Fruit fly (Drosophila melanogaster): ENCODE results near the gene CG34367.
A peak's percentile ranks its signal among the peaks of the same experiment; 100 is the strongest.

Gene CG34367

dm6 chr2L:10396488-10396824 is 42.8 kb upstream of the CG34367 start, which contains the start of gene Cnot4 (continued):
- TF ChIP-seq pita (GFP tag; optimal IDR thresholded peaks at IDR 0.05) (no peak), her (GFP tag; optimal IDR thresholded peaks at IDR 0.05) (no peak), Oaz (GFP tag; IDR thresholded peaks at IDR 0.05) (no peak), CG10267 (tag; optimal IDR thresholded peaks at IDR 0.05) (peak; percentile 35), Sox102F (GFP tag; optimal IDR thresholded peaks at IDR 0.05) (no peak), Xrp1 (GFP tag; IDR thresholded peaks at IDR 0.05) (no peak), cwo (GFP tag; optimal IDR thresholded peaks at IDR 0.05) (no peak), CG10565 (GFP tag; optimal IDR thresholded peaks at IDR 0.05) (no peak), cato (GFP tag; optimal IDR thresholded peaks at IDR 0.05; ENCODE audit: borderline replicate concordance) (no peak), CG42726 (GFP tag; IDR thresholded peaks at IDR 0.05; ENCODE audit: partially characterized antibody) (0 out of 2 replicates have a peak, but pooled peaks have one; percentile 12), CG30020 (tag; optimal IDR thresholded peaks at IDR 0.05) (peak; percentile 92), ase (GFP tag; IDR thresholded peaks at IDR 0.05) (no peak), CG15073 (GFP tag; optimal IDR thresholded peaks at IDR 0.05) (no peak), Sry-δ (GFP tag; optimal IDR thresholded peaks at IDR 0.05) (peak; percentile 61), ATbp (GFP tag; optimal IDR thresholded peaks at IDR 0.05) (no peak), CG32532 (GFP tag; IDR thresholded peaks at IDR 0.05) (no peak), luna (GFP tag; optimal IDR thresholded peaks at IDR 0.05) (no peak), CG9932 (GFP tag; IDR thresholded peaks at IDR 0.05) (no peak), inv (GFP tag; IDR thresholded peaks at IDR 0.05; ENCODE audit: partially characterized antibody) (0 out of 2 replicates have a peak, but pooled peaks have one; percentile 30), Bteb2 (GFP tag; optimal IDR thresholded peaks at IDR 0.05) (no peak), GATAe (GFP tag; conservative IDR thresholded peaks at IDR 0.05) (no peak), Fer1 (GFP tag; optimal IDR thresholded peaks at IDR 0.05) (no peak), Dip3 (GFP tag; optimal IDR thresholded peaks at IDR 0.05) (no peak), CG32772 (GFP tag; IDR thresholded peaks at IDR 0.05) (no peak), Dbx (GFP tag; IDR thresholded peaks at IDR 0.05) (no peak), D19B (GFP tag; optimal IDR thresholded peaks at IDR 0.05) (no peak), BtbVII (GFP tag; optimal IDR thresholded peaks at IDR 0.05) (no peak), esg (GFP tag; conservative IDR thresholded peaks at IDR 0.05) (no peak), CG11695 (GFP tag; IDR thresholded peaks at IDR 0.05) (no peak), Optix (GFP tag; IDR thresholded peaks at IDR 0.05) (no peak), CG32767 (GFP tag; IDR thresholded peaks at IDR 0.05) (no peak), schlank (tag; optimal IDR thresholded peaks at IDR 0.05) (no peak), croc (GFP tag; conservative IDR thresholded peaks at IDR 0.05) (no peak), CG2202 (tag; optimal IDR thresholded peaks at IDR 0.05) (no peak), Myb (GFP tag; optimal IDR thresholded peaks at IDR 0.05) (no peak), h (optimal IDR thresholded peaks at IDR 0.05) (no peak), CG2116 (GFP tag; optimal IDR thresholded peaks at IDR 0.05) (peak; percentile 97), Neu2 (GFP tag; optimal IDR thresholded peaks at IDR 0.05; ENCODE audit: borderline replicate concordance) (no peak), CG4404 (GFP tag; IDR thresholded peaks at IDR 0.05) (no peak), cad (GFP tag; optimal IDR thresholded peaks at IDR 0.05) (no peak), Sox100B (GFP tag; optimal IDR thresholded peaks at IDR 0.05) (no peak), CG33213 (GFP tag; optimal IDR thresholded peaks at IDR 0.05) (no peak), CG17328 (GFP tag; IDR thresholded peaks at IDR 0.05) (no peak), ap (GFP tag; IDR thresholded peaks at IDR 0.05) (no peak), CG15479 (GFP tag; optimal IDR thresholded peaks at IDR 0.05) (no peak), Hr39 (optimal IDR thresholded peaks at IDR 0.05) (no peak), bab2 (GFP tag; optimal IDR thresholded peaks at IDR 0.05) (no peak), CG3407 (GFP tag; optimal IDR thresholded peaks at IDR 0.05) (no peak), CG12744 (GFP tag; optimal IDR thresholded peaks at IDR 0.05) (no peak), otp (GFP tag; IDR thresholded peaks at IDR 0.05) (no peak), Xbp1 (GFP tag; optimal IDR thresholded peaks at IDR 0.05) (no peak), trem (tag; optimal IDR thresholded peaks at IDR 0.05) (peak; percentile 38), vfl (GFP tag; optimal IDR thresholded peaks at IDR 0.05) (no peak), CG16815 (GFP tag; optimal IDR thresholded peaks at IDR 0.05) (no peak)

Data from whole organism, embryonic.